Worm (Caenorhabditis elegans) whole organism, L3 larva: ENCODE measurements around the gene nhr-211.

Experiments used
- ceh-28 ChIP-seq: fragments of 150-350 bp; optimal IDR thresholded peaks from 2 replicates; lab custom pipeline; 2014; ENCODE audit warnings: missing biosample characterization, missing genetic modification reagents, missing genetic modification characterization
- elt-2 ChIP-seq: sonication (generic microtip); optimal IDR thresholded peaks from 2 replicates; lab custom pipeline; 2016; ENCODE audit warnings: missing genetic modification reagents, mild to moderate bottlenecking, missing genetic modification characterization, missing compliant biosample characterization
- nhr-237 ChIP-seq: fragments of 150-350 bp; optimal IDR thresholded peaks from 2 replicates; lab custom pipeline; 2014; ENCODE audit warnings: missing biosample characterization, missing genetic modification characterization
- nhr-28 ChIP-seq: fragments of 150-350 bp; optimal IDR thresholded peaks from 2 replicates; lab custom pipeline; 2014; ENCODE audit warnings: missing biosample characterization, missing genetic modification characterization
- pqm-1 ChIP-seq: fragments of 150-350 bp; optimal IDR thresholded peaks from 2 replicates; lab custom pipeline; 2017; ENCODE audit warnings: missing biosample characterization, missing genetic modification characterization, inconsistent platforms
- skn-1 ChIP-seq: fragments of 150-350 bp; optimal IDR thresholded peaks from 2 replicates; lab custom pipeline; 2014; ENCODE audit warnings: missing biosample characterization, missing genetic modification characterization
- snpc-4 ChIP-seq: fragments of 150-350 bp; optimal IDR thresholded peaks from 2 replicates; lab custom pipeline; 2014; ENCODE audit warnings: missing biosample characterization, missing genetic modification characterization
- unc-62 ChIP-seq: fragments of 150-350 bp; sonication (generic microtip); optimal IDR thresholded peaks from 4 replicates; lab custom pipeline; 2014; ENCODE audit warnings: missing biosample characterization, missing genetic modification reagents, missing genetic modification characterization
- zag-1 ChIP-seq: fragments of 150-350 bp; optimal IDR thresholded peaks from 2 replicates; lab custom pipeline; 2014; ENCODE audit warnings: missing biosample characterization, missing genetic modification characterization
- ztf-11 ChIP-seq: fragments of 150-350 bp; optimal IDR thresholded peaks from 2 replicates; lab custom pipeline; 2014; ENCODE audit warnings: missing biosample characterization, missing genetic modification characterization

DNA sequence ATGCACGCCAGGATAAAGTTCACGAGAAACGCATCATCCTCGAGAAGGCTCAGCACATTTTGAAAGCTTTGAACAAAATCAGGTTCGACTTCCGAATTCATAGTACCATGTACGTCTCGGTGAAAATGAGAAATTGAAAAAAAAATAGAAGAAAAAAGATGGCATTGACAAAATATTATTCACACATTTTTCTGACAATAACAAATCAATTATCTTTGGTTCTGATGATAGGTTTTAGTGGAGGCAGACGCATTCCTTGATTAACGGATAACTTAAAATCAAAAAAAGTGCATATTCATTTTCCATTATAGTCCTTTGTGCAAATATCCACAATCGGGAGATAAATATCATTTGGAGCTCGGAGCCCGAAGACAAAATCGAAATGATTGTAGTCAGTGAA is 34.7 kb downstream of the nhr-211 start, which contains the start of gene srw-107:
- no peak for TF ChIP-seq nhr-237
- TF ChIP-seq nhr-28 (tag; lab: Kevin White, UChicago), result no peak
- no peak for TF ChIP-seq ztf-11 (tag; lab: Kevin White, UChicago)
- TF ChIP-seq pqm-1 (tag; lab: Kevin White, UChicago), result no peak
- TF ChIP-seq unc-62 (GFP tag; lab: Kevin White, UChicago), result no peak
- no peak for TF ChIP-seq skn-1 (tag; lab: Kevin White, UChicago)
- TF ChIP-seq snpc-4, result no peak
- no peak for TF ChIP-seq zag-1
- no peak for TF ChIP-seq elt-2 (tag; lab: Kevin White, UChicago)
- no peak for TF ChIP-seq ceh-28 (tag; lab: Kevin White, UChicago)
